Worm (Caenorhabditis elegans) whole organism, L1 larva: ENCODE data around the gene F11G11.13.

ENCODE experiments used
- C04F5.9 ChIP-seq: sonication (generic microtip); optimal IDR thresholded peaks from 2 replicates; lab custom pipeline; 2016; ENCODE audit warnings: missing genetic modification characterization, missing compliant biosample characterization
- C34B4.2 ChIP-seq: sonication (generic microtip); optimal IDR thresholded peaks from 2 replicates; lab custom pipeline; 2017; ENCODE audit warnings: mild to moderate bottlenecking, missing genetic modification characterization, missing compliant biosample characterization
- F16B12.6 ChIP-seq: fragments of 150-350 bp; optimal IDR thresholded peaks from 2 replicates; lab custom pipeline; 2014; ENCODE audit warnings: missing biosample characterization, missing genetic modification characterization
- Y116A8C.19 ChIP-seq: sonication (generic microtip); optimal IDR thresholded peaks from 2 replicates; lab custom pipeline; 2016; ENCODE audit warnings: missing compliant biosample characterization, missing genetic modification characterization, borderline replicate concordance
- aha-1 ChIP-seq: fragments of 150-350 bp; optimal IDR thresholded peaks from 2 replicates; lab custom pipeline; 2014; ENCODE audit warnings: missing biosample characterization, missing genetic modification characterization
- alr-1 ChIP-seq: fragments of 200-800 bp; sonication (Bioruptor generic); optimal IDR thresholded peaks from 2 replicates; lab custom pipeline; 2018; ENCODE audit warnings: borderline replicate concordance, mild to moderate bottlenecking, missing genetic modification characterization, missing compliant biosample characterization
- aly-2 ChIP-seq: fragments of 150-350 bp; optimal IDR thresholded peaks from 2 replicates; lab custom pipeline; 2014; ENCODE audit warnings: missing biosample characterization, missing genetic modification characterization
- ama-1 ChIP-seq: fragments of 150-350 bp; optimal IDR thresholded peaks from 2 replicates; lab custom pipeline; 2014
- ceh-8 ChIP-seq: fragments of 200-800 bp; sonication (Bioruptor generic); optimal IDR thresholded peaks from 2 replicates; lab custom pipeline; 2018; ENCODE audit warnings: mild to moderate bottlenecking, missing genetic modification characterization, moderate library complexity, missing compliant biosample characterization
- ceh-82 ChIP-seq, 3 experiments: fragments of 150-350 bp in 1 of 3; sonication (generic microtip) in 2 of 3; optimal IDR thresholded peaks; 2 replicates each; lab custom pipeline; 2014 to 2017; ENCODE audit warnings: missing biosample characterization in 3 of 3, missing genetic modification characterization in 3 of 3
- ceh-90 ChIP-seq: sonication (generic microtip); optimal IDR thresholded peaks from 2 replicates; lab custom pipeline; 2016; ENCODE audit warnings: missing genetic modification characterization, missing compliant biosample characterization
- ces-1 ChIP-seq: fragments of 150-350 bp; optimal IDR thresholded peaks from 2 replicates; lab custom pipeline; 2014; ENCODE audit warnings: missing biosample characterization, missing genetic modification reagents, missing genetic modification characterization
- dpl-1 ChIP-seq, 3 experiments: fragments of 150-350 bp in 2 of 3; sonication (generic microtip) in 1 of 3; optimal IDR thresholded peaks; 2 replicates each; lab custom pipeline; 2014 to 2017; ENCODE audit warnings: missing biosample characterization in 3 of 3, missing genetic modification characterization in 3 of 3, missing genetic modification reagents in 3 of 3
- efl-1 ChIP-seq, 4 experiments: fragments of 150-350 bp; optimal IDR thresholded peaks in 3 of 4; peaks in 1 of 4; 1 replicate in 1 of 4; 2 replicates in 3 of 4; lab custom pipeline; 2014; ENCODE audit warnings: missing biosample characterization in 2 of 4, missing genetic modification characterization in 2 of 4, missing genetic modification reagents in 2 of 4
- egl-13 ChIP-seq: sonication (generic microtip); optimal IDR thresholded peaks from 2 replicates; lab custom pipeline; 2016; ENCODE audit warnings: missing genotype, missing genetic modification reagents, missing genetic modification characterization, missing compliant biosample characterization
- egl-27 ChIP-seq, 2 experiments: fragments of 150-350 bp in 1 of 2; sonication (generic microtip); optimal IDR thresholded peaks; 3 replicates each; lab custom pipeline; 2017 to 2018; ENCODE audit warnings: missing biosample characterization in 2 of 2, missing genetic modification characterization in 2 of 2, missing genetic modification reagents in 2 of 2
- elt-3 ChIP-seq, 6 experiments: fragments of 150-350 bp in 1 of 6; sonication (generic microtip); optimal IDR thresholded peaks; 2 replicates each; lab custom pipeline; 2017 to 2018; ENCODE audit warnings: missing biosample characterization in 6 of 6, missing genetic modification characterization in 6 of 6, inconsistent platforms in 1 of 6
- fkh-4 ChIP-seq: sonication (generic microtip); optimal IDR thresholded peaks from 2 replicates; lab custom pipeline; 2016; ENCODE audit warnings: missing compliant biosample characterization, missing genetic modification characterization, borderline replicate concordance
- grh-1 ChIP-seq: fragments of 200-800 bp; sonication (Bioruptor generic); IDR thresholded peaks from 2 replicates; pipeline ENCODE4 v1.3.6; 2022; ENCODE audit warnings: missing genetic modification reagents, missing genetic modification characterization, missing compliant biosample characterization
- hlh-17 ChIP-seq: fragments of 200-800 bp; sonication (Bioruptor generic); optimal IDR thresholded peaks from 2 replicates; lab custom pipeline; 2018; ENCODE audit warnings: missing genetic modification characterization, mild to moderate bottlenecking, missing compliant biosample characterization, moderate library complexity, borderline replicate concordance
- hlh-4 ChIP-seq: sonication (generic microtip); optimal IDR thresholded peaks from 2 replicates; lab custom pipeline; 2016; ENCODE audit warnings: mild to moderate bottlenecking, missing genetic modification characterization, missing compliant biosample characterization
- lin-13 ChIP-seq: fragments of 150-350 bp; optimal IDR thresholded peaks from 2 replicates; lab custom pipeline; 2014; ENCODE audit warnings: missing biosample characterization, missing genetic modification reagents, missing genetic modification characterization
- lin-15B ChIP-seq: fragments of 150-350 bp; sonication (generic microtip); optimal IDR thresholded peaks from 3 replicates; lab custom pipeline; 2014; ENCODE audit warnings: missing biosample characterization, missing genetic modification characterization
- lin-39 ChIP-seq: fragments of 150-350 bp; optimal IDR thresholded peaks from 2 replicates; lab custom pipeline; 2014; ENCODE audit warnings: missing biosample characterization, missing genetic modification reagents, missing genetic modification characterization
- mab-9 ChIP-seq: fragments of 200-800 bp; sonication (Bioruptor generic); IDR thresholded peaks from 2 replicates; pipeline ENCODE4 v1.3.6; 2022; ENCODE audit warnings: missing genetic modification reagents, missing genetic modification characterization, missing compliant biosample characterization
- mdl-1 ChIP-seq, 2 experiments: fragments of 150-350 bp; optimal IDR thresholded peaks; 2 replicates each; lab custom pipeline; 2014 to 2017; ENCODE audit warnings: missing biosample characterization in 2 of 2, missing genetic modification characterization in 2 of 2, inconsistent platforms in 1 of 2
- nhr-11 ChIP-seq: fragments of 150-350 bp; optimal IDR thresholded peaks from 2 replicates; lab custom pipeline; 2014; ENCODE audit warnings: missing biosample characterization, missing genetic modification characterization
- nhr-28 ChIP-seq: fragments of 150-350 bp; optimal IDR thresholded peaks from 2 replicates; lab custom pipeline; 2014; ENCODE audit warnings: missing biosample characterization, missing genetic modification characterization
- nhr-47 ChIP-seq: sonication (generic microtip); optimal IDR thresholded peaks from 2 replicates; lab custom pipeline; 2016; ENCODE audit warnings: mild to moderate bottlenecking, missing genetic modification characterization, moderate library complexity, missing compliant biosample characterization
- nhr-90 ChIP-seq: sonication (generic microtip); optimal IDR thresholded peaks from 2 replicates; lab custom pipeline; 2016; ENCODE audit warnings: mild to moderate bottlenecking, missing genetic modification characterization, missing compliant biosample characterization; ENCODE audit not compliant: poor library complexity
- pag-3 ChIP-seq: sonication (generic microtip); optimal IDR thresholded peaks from 2 replicates; lab custom pipeline; 2017; ENCODE audit warnings: missing genetic modification characterization, mild to moderate bottlenecking, missing compliant biosample characterization, antibody characterized with exemption, borderline replicate concordance; ENCODE audit not compliant: insufficient read depth
- pax-3 ChIP-seq: fragments of 200-800 bp; sonication (Bioruptor generic); optimal IDR thresholded peaks from 2 replicates; lab custom pipeline; 2018; ENCODE audit warnings: mild to moderate bottlenecking, missing genetic modification characterization, moderate library complexity, missing compliant biosample characterization
- pqm-1 ChIP-seq: sonication (generic microtip); optimal IDR thresholded peaks from 3 replicates; lab custom pipeline; 2017; ENCODE audit warnings: missing biosample characterization, missing genetic modification characterization
- rnt-1 ChIP-seq: sonication (generic microtip); optimal IDR thresholded peaks from 2 replicates; lab custom pipeline; 2016; ENCODE audit warnings: mild to moderate bottlenecking, missing genetic modification characterization, moderate library complexity, missing compliant biosample characterization
- snpc-4 ChIP-seq: fragments of 150-350 bp; optimal IDR thresholded peaks from 2 replicates; lab custom pipeline; 2014; ENCODE audit warnings: missing biosample characterization, missing genetic modification characterization
- sox-4 ChIP-seq: sonication (generic microtip); optimal IDR thresholded peaks from 2 replicates; lab custom pipeline; 2016; ENCODE audit warnings: missing genetic modification characterization, missing compliant biosample characterization
- sptf-1 ChIP-seq: fragments of 150-350 bp; optimal IDR thresholded peaks from 2 replicates; lab custom pipeline; 2014; ENCODE audit warnings: missing biosample characterization, missing genetic modification characterization
- sup-37 ChIP-seq: fragments of 200-800 bp; sonication (Bioruptor generic); optimal IDR thresholded peaks from 2 replicates; lab custom pipeline; 2018; ENCODE audit warnings: mild to moderate bottlenecking, missing genetic modification characterization, missing compliant biosample characterization
- tbx-2 ChIP-seq: sonication (generic microtip); optimal IDR thresholded peaks from 2 replicates; lab custom pipeline; 2016; ENCODE audit warnings: missing genetic modification characterization, missing compliant biosample characterization
- unc-30 ChIP-seq: sonication (generic microtip); optimal IDR thresholded peaks from 2 replicates; lab custom pipeline; 2017; ENCODE audit warnings: missing biosample characterization, missing genetic modification characterization
- unc-86 ChIP-seq: sonication (generic microtip); optimal IDR thresholded peaks from 2 replicates; lab custom pipeline; 2016; ENCODE audit warnings: missing genetic modification characterization, missing compliant biosample characterization
- vab-15 ChIP-seq: sonication (generic microtip); optimal IDR thresholded peaks from 2 replicates; lab custom pipeline; 2017; ENCODE audit warnings: missing genotype, mild to moderate bottlenecking, missing genetic modification characterization, missing compliant biosample characterization
- xbp-1 ChIP-seq: sonication (generic microtip); optimal IDR thresholded peaks from 2 replicates; lab custom pipeline; 2016; ENCODE audit warnings: missing genetic modification characterization, missing compliant biosample characterization
- zag-1 ChIP-seq: fragments of 150-350 bp; optimal IDR thresholded peaks from 2 replicates; lab custom pipeline; 2014; ENCODE audit warnings: missing biosample characterization, missing genetic modification characterization
- zip-4 ChIP-seq: fragments of 200-800 bp; sonication (Bioruptor generic); optimal IDR thresholded peaks from 2 replicates; lab custom pipeline; 2018; ENCODE audit warnings: mild to moderate bottlenecking, missing genetic modification characterization, moderate library complexity, missing compliant biosample characterization

Gene F11G11.13

DNA sequence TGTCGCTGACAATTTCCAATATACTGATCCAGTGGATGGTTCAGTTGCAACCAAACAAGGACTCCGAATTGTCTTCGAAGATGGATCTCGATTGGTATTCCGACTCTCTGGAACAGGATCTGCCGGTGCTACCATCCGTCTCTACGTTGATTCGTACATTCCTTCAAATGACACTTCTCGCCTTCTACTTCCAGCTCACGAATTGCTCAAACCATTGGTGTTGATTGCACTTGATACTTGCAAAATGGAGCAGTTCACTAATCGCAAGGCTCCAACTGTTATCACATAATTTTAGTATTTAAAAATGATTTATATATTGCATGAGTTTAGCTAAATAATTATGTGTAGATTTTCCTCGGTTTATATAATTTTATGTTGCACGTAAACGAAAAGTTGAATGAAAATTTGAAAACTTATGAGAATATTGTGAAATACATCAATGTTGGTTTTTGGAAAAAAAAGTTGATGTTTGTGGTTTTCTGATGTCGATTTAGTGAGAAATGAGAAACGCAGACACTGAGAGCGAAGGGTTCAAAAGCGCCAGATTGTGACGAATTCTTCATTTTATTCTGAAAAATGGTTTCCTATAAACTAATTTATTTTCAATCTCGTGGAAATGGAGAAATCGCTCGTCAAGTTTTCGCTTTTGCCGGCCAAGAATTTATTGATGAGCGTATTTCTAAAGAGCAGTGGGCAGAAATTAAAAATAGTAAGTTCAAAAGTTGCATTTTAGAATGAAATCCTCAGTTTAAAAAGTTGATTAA, 15.2 kb upstream of the F11G11.13 start, which contains the start of gene gst-9 (continued):
- no peak for TF ChIP-seq sox-4 (tag; lab: Kevin White, UChicago)
- TF ChIP-seq rnt-1 (tag; lab: Kevin White, UChicago), result no peak
- TF ChIP-seq zag-1 (tag; lab: Kevin White, UChicago), result no peak
- no peak for TF ChIP-seq lin-15B
- TF ChIP-seq pax-3 (tag; lab: Kevin White, UChicago), result no peak
- no peak for TF ChIP-seq egl-13 (tag; lab: Kevin White, UChicago)
- no peak for TF ChIP-seq C34B4.2 (tag; lab: Kevin White, UChicago)
- no peak for TF ChIP-seq Y116A8C.19 (tag; lab: Kevin White, UChicago)
- TF ChIP-seq, all 84 proteins: peak for 18

DNA sequence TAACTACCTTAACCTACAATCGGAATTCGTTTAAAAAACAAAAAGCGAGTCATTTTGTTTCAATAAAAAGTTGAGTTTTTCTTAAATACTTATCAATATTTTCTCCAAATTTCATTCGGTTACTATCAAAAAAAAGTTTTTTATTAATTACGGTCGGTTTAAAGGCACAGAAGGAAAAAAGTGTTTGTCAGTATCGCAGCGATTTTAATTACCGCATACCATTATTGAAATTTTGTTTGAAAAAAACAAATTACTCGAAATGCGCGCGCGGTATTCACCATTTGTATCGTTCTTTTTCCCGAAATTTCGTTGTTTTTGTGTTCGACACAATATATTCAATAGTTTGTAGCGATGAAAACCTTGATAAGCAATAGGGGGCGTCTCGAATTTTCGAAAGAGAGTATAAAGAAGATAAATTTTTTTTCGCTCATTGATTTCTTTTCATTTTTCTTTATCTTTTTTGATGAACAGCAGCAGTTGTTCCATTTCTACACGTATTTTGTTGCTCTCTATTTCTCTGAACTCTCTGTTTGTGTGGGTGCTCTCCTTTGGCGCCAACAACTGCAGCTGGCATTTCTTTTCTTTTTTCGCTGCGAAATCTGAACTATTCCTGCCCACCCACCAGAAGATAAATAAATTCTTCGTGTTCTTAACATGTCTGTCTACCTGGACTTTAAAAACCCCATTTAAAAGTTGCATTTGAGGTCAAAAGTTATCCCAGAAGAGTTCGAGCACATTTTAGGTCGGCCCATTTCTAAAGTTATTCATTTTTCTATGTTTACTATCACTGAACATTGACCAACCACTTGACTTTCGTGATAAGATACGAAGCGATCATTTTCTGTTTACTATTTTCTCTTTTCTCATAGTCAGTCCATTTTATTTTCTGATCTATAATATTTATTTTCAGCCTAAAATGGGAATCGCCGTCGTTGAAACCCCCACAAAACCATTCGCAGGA, 12.8 kb upstream of the F11G11.13 start, which contains the start of gene pgm-1:
Gene pgm-1 (plus strand): TSS at position 911 of the 961 bp plus-strand sequence.
- TF ChIP-seq sup-37 (GFP tag; lab: Kevin White, UChicago) (no peak), sptf-1 (no peak), xbp-1 (tag; lab: Kevin White, UChicago) (no peak), elt-3 (tag; optimal IDR thresholded peaks at IDR 0.05; lab: Kevin White, UChicago) (peak in 1 of 6 experiments; percentile 46), pqm-1 (tag; lab: Kevin White, UChicago) (no peak), unc-30 (tag; lab: Kevin White, UChicago) (no peak), snpc-4 (no peak), egl-13 (tag; lab: Kevin White, UChicago) (no peak), ceh-82 (tag; optimal IDR thresholded peaks at IDR 0.05; lab: Kevin White, UChicago) (no peak), dpl-1 (GFP tag; optimal IDR thresholded peaks at IDR 0.05; lab: Kevin White, UChicago) (peak in 2 of 3 experiments; percentile 16 to 38), Y116A8C.19 (tag; lab: Kevin White, UChicago) (no peak), C04F5.9 (tag; lab: Kevin White, UChicago) (no peak), ceh-8 (no peak), efl-1 (optimal IDR thresholded peaks at IDR 0.05; lab: Kevin White, UChicago) (peak; percentile 26 to 35), efl-1 (GFP tag; optimal IDR thresholded peaks at IDR 0.05 in 1 of 2; lab: Kevin White, UChicago) (no peak), rnt-1 (tag; lab: Kevin White, UChicago) (peak; percentile 58), ama-1 (lab: Kevin White, UChicago) (no peak), alr-1 (no peak), grh-1 (GFP tag; lab: Robert Waterston, UW) (no peak), egl-27 (tag; optimal IDR thresholded peaks at IDR 0.05; lab: Kevin White, UChicago) (no peak), hlh-4 (tag; lab: Kevin White, UChicago) (no peak), nhr-28 (no peak), nhr-11 (no peak), mdl-1 (tag; optimal IDR thresholded peaks at IDR 0.05; lab: Kevin White, UChicago) (no peak), F16B12.6 (tag; lab: Kevin White, UChicago) (no peak), ceh-90 (no peak), lin-13 (GFP tag; lab: Kevin White, UChicago) (no peak), vab-15 (tag; lab: Kevin White, UChicago) (no peak), nhr-90 (no peak), hlh-17 (GFP tag; lab: Kevin White, UChicago) (no peak), fkh-4 (tag; lab: Kevin White, UChicago) (no peak), lin-39 (tag; lab: Kevin White, UChicago) (peak; percentile 9), nhr-47 (tag; lab: Kevin White, UChicago) (no peak), aly-2 (no peak), tbx-2 (no peak), ces-1 (GFP tag; lab: Kevin White, UChicago) (no peak), aha-1 (tag; lab: Kevin White, UChicago) (no peak), zip-4 (GFP tag; lab: Kevin White, UChicago) (no peak), unc-86 (tag; lab: Kevin White, UChicago) (no peak), mab-9 (GFP tag; lab: Robert Waterston, UW) (no peak), pag-3 (tag; lab: Kevin White, UChicago) (peak; percentile 41)
